Fruit fly (Drosophila melanogaster) whole organism, embryonic: ENCODE results near the gene CG5509.
A peak's percentile ranks its signal among the peaks of the same experiment; 100 is the strongest.

Experiments used
- B-H2 ChIP-seq: fragments of 200-800 bp; sonication (Bioruptor generic); optimal IDR thresholded peaks from 2 replicates; lab custom pipeline; 2018; ENCODE audit warnings: missing biosample characterization, mild to moderate bottlenecking, missing genetic modification characterization
- CG10147 ChIP-seq: fragments of 200-800 bp; sonication (Bioruptor generic); optimal IDR thresholded peaks from 2 replicates; lab custom pipeline; 2019; ENCODE audit warnings: missing biosample characterization, mild to moderate bottlenecking, missing genetic modification characterization, moderate library complexity
- CG10267 ChIP-seq: fragments of 200-800 bp; sonication (Bioruptor generic); optimal IDR thresholded peaks from 2 replicates; lab custom pipeline; 2018; ENCODE audit warnings: missing biosample characterization, mild to moderate bottlenecking, missing genetic modification characterization, moderate library complexity
- CG10654 ChIP-seq: fragments of 200-800 bp; sonication (Bioruptor generic); optimal IDR thresholded peaks from 2 replicates; lab custom pipeline; 2016; ENCODE audit warnings: missing biosample characterization, missing genetic modification characterization
- CG12219 ChIP-seq: fragments of 200-800 bp; sonication (Bioruptor generic); optimal IDR thresholded peaks from 3 replicates; lab custom pipeline; 2018; ENCODE audit warnings: missing biosample characterization, mild to moderate bottlenecking, missing genetic modification characterization
- CG14710 ChIP-seq: fragments of 200-800 bp; sonication (Bioruptor generic); optimal IDR thresholded peaks from 3 replicates; lab custom pipeline; 2019; ENCODE audit warnings: missing biosample characterization, mild to moderate bottlenecking, missing genetic modification characterization, moderate library complexity
- CG1529 ChIP-seq: fragments of 200-800 bp; sonication (Bioruptor generic); optimal IDR thresholded peaks from 3 replicates; lab custom pipeline; 2018; ENCODE audit warnings: missing biosample characterization, missing genetic modification characterization
- CG15601 ChIP-seq: fragments of 200-800 bp; sonication (Bioruptor generic); optimal IDR thresholded peaks from 3 replicates; lab custom pipeline; 2019; ENCODE audit warnings: missing biosample characterization, mild to moderate bottlenecking, missing genetic modification characterization, moderate library complexity
- CG16863 ChIP-seq: fragments of 200-800 bp; sonication (Bioruptor generic); optimal IDR thresholded peaks from 3 replicates; lab custom pipeline; 2016; ENCODE audit warnings: missing biosample characterization, missing genetic modification characterization
- CG17359 ChIP-seq: fragments of 200-800 bp; sonication (Bioruptor generic); optimal IDR thresholded peaks from 3 replicates; lab custom pipeline; 2018; ENCODE audit warnings: missing biosample characterization, mild to moderate bottlenecking, missing genetic modification characterization, moderate library complexity
- CG17385 ChIP-seq: fragments of 200-800 bp; sonication (Bioruptor generic); optimal IDR thresholded peaks from 3 replicates; lab custom pipeline; 2018; ENCODE audit warnings: missing biosample characterization, mild to moderate bottlenecking, missing genetic modification characterization
- CG17912 ChIP-seq: fragments of 200-800 bp; sonication (Bioruptor generic); optimal IDR thresholded peaks from 2 replicates; lab custom pipeline; 2018; ENCODE audit warnings: missing biosample characterization, mild to moderate bottlenecking, missing genetic modification characterization
- CG2116 ChIP-seq: fragments of 200-800 bp; sonication (Bioruptor generic); optimal IDR thresholded peaks from 3 replicates; lab custom pipeline; 2018; ENCODE audit warnings: missing biosample characterization, mild to moderate bottlenecking, missing genetic modification characterization
- CG2120 ChIP-seq: fragments of 200-800 bp; sonication (Bioruptor generic); optimal IDR thresholded peaks from 3 replicates; lab custom pipeline; 2016; ENCODE audit warnings: missing biosample characterization, missing genetic modification characterization
- CG2712 ChIP-seq: fragments of 200-800 bp; optimal IDR thresholded peaks from 3 replicates; lab custom pipeline; 2019; ENCODE audit warnings: missing biosample characterization, mild to moderate bottlenecking, missing genetic modification characterization, moderate library complexity
- CG43689 ChIP-seq: fragments of 200-800 bp; sonication (Bioruptor generic); IDR thresholded peaks from 2 replicates; pipeline ENCODE4 v1.3.6; 2022; ENCODE audit warnings: missing biosample characterization, missing genetic modification characterization
- CG4424 ChIP-seq: fragments of 200-800 bp; sonication (Bioruptor generic); optimal IDR thresholded peaks from 3 replicates; lab custom pipeline; 2016; ENCODE audit warnings: missing biosample characterization, missing genetic modification characterization
- CG8290 ChIP-seq, 3 experiments: fragments of 200-800 bp; sonication (Bioruptor generic); optimal IDR thresholded peaks; 2 replicates each; lab custom pipeline; 2016 to 2019; ENCODE audit warnings: missing biosample characterization in 3 of 3, missing genetic modification characterization in 3 of 3, mild to moderate bottlenecking in 2 of 3, moderate library complexity in 1 of 3
- CG8388 ChIP-seq: fragments of 200-800 bp; sonication (Bioruptor generic); optimal IDR thresholded peaks from 2 replicates; lab custom pipeline; 2019; ENCODE audit warnings: missing biosample characterization, mild to moderate bottlenecking, missing genetic modification characterization, moderate library complexity
- CG9727 ChIP-seq: fragments of 200-800 bp; sonication (Bioruptor generic); optimal IDR thresholded peaks from 3 replicates; lab custom pipeline; 2017; ENCODE audit warnings: missing biosample characterization, mild to moderate bottlenecking, missing genetic modification characterization
- CG9817 ChIP-seq: fragments of 200-800 bp; sonication (Bioruptor generic); optimal IDR thresholded peaks from 2 replicates; lab custom pipeline; 2018; ENCODE audit warnings: missing biosample characterization, mild to moderate bottlenecking, missing genetic modification characterization, moderate library complexity
- D19B ChIP-seq: fragments of 200-800 bp; sonication (Bioruptor generic); optimal IDR thresholded peaks from 2 replicates; lab custom pipeline; 2017; ENCODE audit warnings: missing biosample characterization, mild to moderate bottlenecking, missing genetic modification characterization
- Doc3 ChIP-seq: fragments of 200-800 bp; sonication (Bioruptor generic); IDR thresholded peaks from 3 replicates; pipeline ENCODE4 v1.3.6; 2022; ENCODE audit warnings: missing biosample characterization, missing genetic modification characterization; ENCODE audit not compliant: partially characterized antibody
- Hey ChIP-seq: fragments of 200-800 bp; sonication (Bioruptor generic); optimal IDR thresholded peaks from 3 replicates; lab custom pipeline; 2018; ENCODE audit warnings: missing biosample characterization, mild to moderate bottlenecking, missing genetic modification characterization
- Med ChIP-seq: fragments of 200-800 bp; sonication (Bioruptor generic); peaks from one replicate; lab custom pipeline; 2016; ENCODE audit warnings: missing biosample characterization, missing genetic modification characterization, mild to moderate bottlenecking, inconsistent platforms, moderate library complexity
- Myb ChIP-seq: fragments of 200-800 bp; sonication (Bioruptor generic); optimal IDR thresholded peaks from 2 replicates; lab custom pipeline; 2016; ENCODE audit warnings: missing biosample characterization, missing genetic modification characterization
- Nf-YC ChIP-seq: fragments of 200-800 bp; optimal IDR thresholded peaks from 3 replicates; lab custom pipeline; 2019; ENCODE audit warnings: missing biosample characterization, mild to moderate bottlenecking, missing genetic modification characterization, moderate library complexity
- Sry-δ ChIP-seq: fragments of 200-800 bp; sonication (Bioruptor generic); optimal IDR thresholded peaks from 2 replicates; lab custom pipeline; 2016; ENCODE audit warnings: missing biosample characterization, missing genetic modification characterization
- al ChIP-seq: fragments of 200-800 bp; sonication (Bioruptor generic); IDR thresholded peaks from 2 replicates; pipeline ENCODE4 v1.3.6; 2022; ENCODE audit warnings: missing biosample characterization, missing genetic modification characterization
- bbx ChIP-seq: fragments of 200-800 bp; sonication (Bioruptor generic); IDR thresholded peaks from 2 replicates; pipeline ENCODE4 v1.3.6; 2022; ENCODE audit warnings: missing biosample characterization, missing genetic modification characterization; ENCODE audit not compliant: partially characterized antibody
- crol ChIP-seq: fragments of 200-800 bp; sonication (Bioruptor generic); IDR thresholded peaks from 2 replicates; pipeline ENCODE4 v1.3.6; 2022; ENCODE audit warnings: missing biosample characterization, missing genetic modification characterization
- dysf ChIP-seq: fragments of 200-800 bp; sonication (Bioruptor generic); IDR thresholded peaks from 3 replicates; pipeline ENCODE4 v1.3.6; 2022; ENCODE audit warnings: missing biosample characterization, missing genetic modification characterization
- emc ChIP-seq: fragments of 200-800 bp; sonication (Bioruptor generic); optimal IDR thresholded peaks from 2 replicates; lab custom pipeline; 2016; ENCODE audit warnings: missing biosample characterization, missing genetic modification characterization
- ftz-f1 ChIP-seq: fragments of 200-800 bp; sonication (Bioruptor generic); optimal IDR thresholded peaks from 2 replicates; lab custom pipeline; 2016; ENCODE audit warnings: missing biosample characterization, missing genetic modification characterization
- gsb ChIP-seq: fragments of 200-800 bp; sonication (Bioruptor generic); IDR thresholded peaks from 2 replicates; pipeline ENCODE4 v1.3.6; 2022; ENCODE audit warnings: missing biosample characterization, missing genetic modification characterization
- gsb-n ChIP-seq: fragments of 200-800 bp; sonication (Bioruptor generic); optimal IDR thresholded peaks from 3 replicates; lab custom pipeline; 2018; ENCODE audit warnings: missing biosample characterization, mild to moderate bottlenecking, missing genetic modification characterization
- ind ChIP-seq: fragments of 200-800 bp; sonication (Bioruptor generic); optimal IDR thresholded peaks from 3 replicates; lab custom pipeline; 2016; ENCODE audit warnings: missing biosample characterization, missing genetic modification characterization
- mam ChIP-seq: fragments of 200-800 bp; sonication (Bioruptor generic); optimal IDR thresholded peaks from 3 replicates; lab custom pipeline; 2016; ENCODE audit warnings: missing biosample characterization, missing genetic modification characterization
- sens-2 ChIP-seq: fragments of 200-800 bp; sonication (Bioruptor generic); IDR thresholded peaks from 2 replicates; pipeline ENCODE4 v1.3.6; 2022; ENCODE audit warnings: missing biosample characterization, missing genetic modification characterization
- sima ChIP-seq: fragments of 200-800 bp; sonication (Bioruptor generic); optimal IDR thresholded peaks from 2 replicates; lab custom pipeline; 2016; ENCODE audit warnings: missing biosample characterization, missing genetic modification characterization
- sqz ChIP-seq: fragments of 200-800 bp; sonication (Bioruptor generic); optimal IDR thresholded peaks from 3 replicates; lab custom pipeline; 2018; ENCODE audit warnings: missing biosample characterization, mild to moderate bottlenecking, missing genetic modification characterization
- stwl ChIP-seq: fragments of 200-800 bp; sonication (Bioruptor generic); optimal IDR thresholded peaks from 3 replicates; lab custom pipeline; 2018; ENCODE audit warnings: missing biosample characterization, mild to moderate bottlenecking, missing genetic modification characterization, moderate library complexity
- tin ChIP-seq: fragments of 200-800 bp; sonication (Bioruptor generic); optimal IDR thresholded peaks from 3 replicates; lab custom pipeline; 2016; ENCODE audit warnings: missing biosample characterization, missing genetic modification characterization
- tio ChIP-seq: fragments of 200-800 bp; sonication (Bioruptor generic); optimal IDR thresholded peaks from 2 replicates; lab custom pipeline; 2017; ENCODE audit warnings: missing biosample characterization, missing genetic modification characterization, inconsistent platforms
- trem ChIP-seq: fragments of 200-800 bp; optimal IDR thresholded peaks from 3 replicates; lab custom pipeline; 2019; ENCODE audit warnings: missing biosample characterization, mild to moderate bottlenecking, missing genetic modification characterization, moderate library complexity
- unc-4 ChIP-seq: fragments of 200-800 bp; sonication (Bioruptor generic); IDR thresholded peaks from 2 replicates; pipeline ENCODE4 v1.3.6; 2022; ENCODE audit warnings: missing biosample characterization, missing genetic modification characterization; ENCODE audit not compliant: partially characterized antibody
- unpg ChIP-seq: fragments of 200-800 bp; sonication (Bioruptor generic); optimal IDR thresholded peaks from 3 replicates; lab custom pipeline; 2018; ENCODE audit warnings: missing biosample characterization, mild to moderate bottlenecking, missing genetic modification characterization, moderate library complexity
- wdn ChIP-seq: fragments of 200-800 bp; sonication (Bioruptor generic); IDR thresholded peaks from 2 replicates; pipeline ENCODE4 v1.3.6; 2022; ENCODE audit warnings: missing biosample characterization, missing genetic modification characterization

CG5509 gene

DNA sequence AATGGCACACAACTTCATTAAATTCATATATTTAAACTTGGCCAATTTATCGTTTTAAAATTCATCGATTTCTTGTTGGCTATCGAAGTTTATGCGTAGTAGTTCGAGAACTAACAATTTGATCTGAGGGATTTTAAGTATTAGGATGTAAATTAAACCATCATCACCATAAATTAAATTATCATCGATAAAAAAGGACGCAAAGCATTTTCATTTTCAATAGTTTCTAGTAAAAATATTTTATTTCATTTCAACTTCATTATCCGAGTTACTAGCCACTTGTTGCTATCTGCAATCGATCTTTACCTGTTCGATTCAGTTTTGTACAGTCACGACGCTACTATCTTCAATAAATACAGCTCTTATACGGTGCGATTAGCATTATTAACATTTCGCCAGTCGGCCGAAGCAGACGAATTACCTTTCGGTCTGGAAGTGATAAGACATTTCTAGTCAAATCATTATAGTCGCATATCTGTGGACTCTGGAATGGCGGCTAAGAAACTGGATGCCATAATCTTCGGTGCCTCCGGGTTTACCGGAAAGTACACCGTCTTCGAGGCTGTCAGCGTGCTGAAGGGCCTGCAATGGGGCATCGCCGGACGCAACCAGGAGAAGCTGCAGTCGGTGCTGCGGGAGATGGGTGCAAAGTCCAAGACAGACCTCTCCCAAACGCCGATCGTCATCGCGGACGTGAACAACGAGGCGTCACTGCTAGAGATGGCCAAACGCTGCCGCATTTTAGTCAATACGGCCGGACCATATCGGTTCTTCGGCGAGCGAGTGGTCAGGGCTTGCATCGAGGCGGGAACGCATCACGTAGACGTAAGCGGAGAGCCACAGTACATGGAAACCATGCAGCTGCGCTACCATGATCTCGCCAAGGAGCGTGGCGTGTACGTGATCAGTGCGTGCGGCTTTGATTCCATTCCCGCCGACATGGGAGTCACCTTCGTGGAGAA, 45.7 kb upstream of the CG5509 start, which contains the start of gene CG5167 (continued):
- TF ChIP-seq CG43689 = no peak
- 0 out of 3 replicates have a peak, but pooled peaks have one; percentile 22 for TF ChIP-seq dysf (GFP tag; lab: Robert Waterston, UW)
- TF ChIP-seq CG8388 (GFP tag; lab: Kevin White, UChicago) = peak; percentile 24
- no peak for TF ChIP-seq gsb (GFP tag; lab: Robert Waterston, UW)
- peak; percentile 27 for TF ChIP-seq ind (GFP tag; lab: Kevin White, UChicago)
- TF ChIP-seq CG2120 (GFP tag; lab: Kevin White, UChicago) = peak; percentile 44
- peak; percentile 61 for TF ChIP-seq CG8290 (GFP tag; optimal IDR thresholded peaks at IDR 0.05; lab: Kevin White, UChicago)
- peak in 1 of 2 experiments; percentile 29 for TF ChIP-seq CG8290 (tag; optimal IDR thresholded peaks at IDR 0.05; lab: Kevin White, UChicago)
- TF ChIP-seq CG14710 (tag; lab: Kevin White, UChicago) = peak; percentile 51
- TF ChIP-seq sima (GFP tag; lab: Kevin White, UChicago) = no peak
- peak; percentile 60 for TF ChIP-seq stwl (tag; lab: Kevin White, UChicago)
- peak; percentile 55 for TF ChIP-seq Med (GFP tag; lab: Kevin White, UChicago)
- TF ChIP-seq Myb (GFP tag; lab: Kevin White, UChicago) = peak; percentile 9
- no peak for TF ChIP-seq CG9817 (tag; lab: Kevin White, UChicago)
- no peak for TF ChIP-seq tio
- peak; percentile 23 for TF ChIP-seq CG17385 (GFP tag; lab: Kevin White, UChicago)
- TF ChIP-seq sqz (GFP tag; lab: Kevin White, UChicago) = peak; percentile 2
- peak; percentile 21 for TF ChIP-seq D19B
- TF ChIP-seq CG17912 (GFP tag; lab: Kevin White, UChicago) = no peak
- TF ChIP-seq Sry-δ (GFP tag; lab: Kevin White, UChicago) = peak; percentile 45
- TF ChIP-seq CG10654 (GFP tag; lab: Kevin White, UChicago) = no peak
- peak; percentile 49 for TF ChIP-seq CG17359
- TF ChIP-seq CG1529 = no peak
- TF ChIP-seq crol (GFP tag; lab: Robert Waterston, UW) = no peak
- TF ChIP-seq ftz-f1 (GFP tag; lab: Kevin White, UChicago) = no peak
- TF ChIP-seq Hey (tag; lab: Kevin White, UChicago) = no peak
- TF ChIP-seq unc-4 (GFP tag; lab: Robert Waterston, UW) = peak; percentile 39; the same call in 1 of the 2 replicates
- peak; percentile 11 for TF ChIP-seq CG4424 (GFP tag; lab: Kevin White, UChicago)
- peak; percentile 58 for TF ChIP-seq trem (tag; lab: Kevin White, UChicago)
- peak; percentile 64 for TF ChIP-seq CG10267 (tag; lab: Kevin White, UChicago)
- TF ChIP-seq unpg (GFP tag; lab: Kevin White, UChicago) = peak; percentile 70
- TF ChIP-seq Doc3 = peak; percentile 53; the same call in 1 of the 3 replicates
- 0 out of 2 replicates have a peak, but pooled peaks have one; percentile 22 for TF ChIP-seq bbx (GFP tag; lab: Robert Waterston, UW)
- peak; percentile 37 for TF ChIP-seq CG15601 (tag; lab: Kevin White, UChicago)
- no peak for TF ChIP-seq emc (GFP tag; lab: Kevin White, UChicago)
- TF ChIP-seq CG2712 = peak; percentile 64
- peak; percentile 18 for TF ChIP-seq tin (GFP tag; lab: Kevin White, UChicago)
- no peak for TF ChIP-seq mam (GFP tag; lab: Kevin White, UChicago)
- no peak for TF ChIP-seq wdn (GFP tag; lab: Robert Waterston, UW)
- TF ChIP-seq CG2116 = peak; percentile 43
- no peak for TF ChIP-seq CG16863 (GFP tag; lab: Kevin White, UChicago)
- TF ChIP-seq sens-2 (GFP tag; lab: Robert Waterston, UW) = no peak
- peak; percentile 59 for TF ChIP-seq CG9727 (GFP tag; lab: Kevin White, UChicago)
- TF ChIP-seq CG10147 (GFP tag; lab: Kevin White, UChicago) = peak; percentile 25
- TF ChIP-seq gsb-n (tag; lab: Kevin White, UChicago) = peak; percentile 7
- TF ChIP-seq CG12219 (GFP tag; lab: Kevin White, UChicago) = no peak
- no peak for TF ChIP-seq B-H2 (GFP tag; lab: Kevin White, UChicago)
- peak; percentile 8 for TF ChIP-seq Nf-YC (tag; lab: Kevin White, UChicago)
- TF ChIP-seq al (GFP tag; lab: Robert Waterston, UW) = no peak
